Fruit fly (Drosophila melanogaster): ENCODE results near the gene TotE.

DNA sequence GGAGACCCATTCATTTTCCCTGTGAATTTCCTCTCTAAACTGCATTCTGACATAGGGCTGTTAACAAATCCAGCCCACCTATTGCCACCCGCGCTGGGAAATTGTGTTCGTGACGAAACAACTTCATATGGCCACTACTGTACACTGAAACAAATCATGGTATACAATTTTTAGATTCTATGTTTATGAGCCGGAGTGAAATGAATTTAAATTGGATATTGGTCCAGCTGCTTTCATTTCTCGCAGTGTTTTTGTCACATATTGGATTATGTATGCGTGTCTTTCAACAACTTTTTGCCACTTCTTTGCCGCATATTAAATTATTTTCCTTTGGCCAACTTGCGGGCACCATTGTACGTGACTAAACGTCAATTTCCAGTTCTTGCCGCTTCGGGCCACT is 13.8 kb downstream of the TotE start:
- TF ChIP-seq psq (optimal IDR thresholded peaks at IDR 0.05), result no peak
- TF ChIP-seq EcR (GFP tag; optimal IDR thresholded peaks at IDR 0.05), result no peak

Data from whole organism.